Worm (Caenorhabditis elegans): ENCODE results near the gene mrt-2.

The mrt-2 gene

ce11 chrIII:11746718-11747117, at the start of gene mrt-2 (continued):
- TF ChIP-seq xbp-1 (tag; optimal IDR thresholded peaks at IDR 0.05) (peak; percentile 88), nhr-12 (tag; optimal IDR thresholded peaks at IDR 0.05) (no peak), fkh-8 (tag; optimal IDR thresholded peaks at IDR 0.05) (peak; percentile 80), lir-3 (tag; optimal IDR thresholded peaks at IDR 0.05; ENCODE audit: poor library complexity) (no peak), tbx-2 (tag; optimal IDR thresholded peaks at IDR 0.05) (peak; percentile 94), hlh-4 (tag; optimal IDR thresholded peaks at IDR 0.05) (peak; percentile 60), lin-35 (GFP tag; optimal IDR thresholded peaks at IDR 0.05) (peak; percentile 97 to 98), hlh-17 (GFP tag; optimal IDR thresholded peaks at IDR 0.05; ENCODE audit: borderline replicate concordance) (no peak), swsn-7 (tag; optimal IDR thresholded peaks at IDR 0.05) (peak; percentile 84), lsy-2 (tag; optimal IDR thresholded peaks at IDR 0.05) (peak; percentile 86 to 88), efl-3 (GFP tag; optimal IDR thresholded peaks at IDR 0.05) (peak; percentile 19), isw-1 (GFP tag; IDR thresholded peaks at IDR 0.05) (peak; percentile 78), vab-15 (tag; optimal IDR thresholded peaks at IDR 0.05) (peak; percentile 64), blmp-1 (tag; optimal IDR thresholded peaks at IDR 0.05) (peak; percentile 69), nhr-28 (tag; optimal IDR thresholded peaks at IDR 0.05) (no peak), ama-1 (optimal IDR thresholded peaks at IDR 0.05) (no peak), elt-2 (tag; optimal IDR thresholded peaks at IDR 0.05) (peak; percentile 78), sup-37 (GFP tag; optimal IDR thresholded peaks at IDR 0.05) (peak; percentile 14), snpc-4 (tag; optimal IDR thresholded peaks at IDR 0.05) (peak; percentile 37), ets-5 (GFP tag; IDR thresholded peaks at IDR 0.05) (no peak), nhr-85 (tag) (peak; percentile 97), unc-86 (tag; optimal IDR thresholded peaks at IDR 0.05) (peak; percentile 79), skn-1 (tag; optimal IDR thresholded peaks at IDR 0.05) (peak; percentile 78), aha-1 (tag; optimal IDR thresholded peaks at IDR 0.05) (no peak), nhr-237 (tag; optimal IDR thresholded peaks at IDR 0.05) (no peak), ces-1 (GFP tag; optimal IDR thresholded peaks at IDR 0.05) (no peak), pax-3 (tag; optimal IDR thresholded peaks at IDR 0.05) (peak; percentile 95), nhr-47 (tag; optimal IDR thresholded peaks at IDR 0.05) (peak; percentile 95), fos-1 (tag; optimal IDR thresholded peaks at IDR 0.05) (peak; percentile 48), mep-1 (tag; optimal IDR thresholded peaks at IDR 0.05) (peak; percentile 79), unc-98 (GFP tag; IDR thresholded peaks at IDR 0.05) (peak; percentile 90), ceh-88 (GFP tag; IDR thresholded peaks at IDR 0.05) (peak; percentile 71; the same call in 1 of the 2 replicates)

- TF ChIP-seq lin-13 (GFP tag; optimal IDR thresholded peaks at IDR 0.05) (no peak), fkh-4 (tag; optimal IDR thresholded peaks at IDR 0.05; ENCODE audit: borderline replicate concordance) (no peak), xbp-1 (tag; optimal IDR thresholded peaks at IDR 0.05) (no peak), skn-1 (tag; optimal IDR thresholded peaks at IDR 0.05) (no peak), lin-14 (GFP tag; optimal IDR thresholded peaks at IDR 0.05) (no peak), ceh-8 (GFP tag; optimal IDR thresholded peaks at IDR 0.05) (no peak), aly-2 (tag; optimal IDR thresholded peaks at IDR 0.05) (no peak)
Observed at ce11 chrIII:11698569-11698968, 48.0 kb upstream of the mrt-2 start, which contains the start of gene Y41C4A.7. Gene Y41C4A.7, plus strand, starts transcription at chrIII:11698869.

ce11 chrIII:11699959-11700358, 46.6 kb upstream of the mrt-2 start, which contains the start of gene pqn-84:
Gene pqn-84, plus strand, starts transcription at chrIII:11700259.
- TF ChIP-seq zag-1 (tag; optimal IDR thresholded peaks at IDR 0.05) (no peak), efl-1 (optimal IDR thresholded peaks at IDR 0.05) (no peak), efl-1 (GFP tag; optimal IDR thresholded peaks at IDR 0.05 in 1 of 2) (peak in 1 of 2 experiments; percentile 53)

- TF ChIP-seq unc-62 (GFP tag; optimal IDR thresholded peaks at IDR 0.05) (no peak), ceh-8 (GFP tag; optimal IDR thresholded peaks at IDR 0.05) (peak; percentile 77), ceh-82 (tag; optimal IDR thresholded peaks at IDR 0.05) (no peak), nhr-85 (tag) (no peak)
Observed at ce11 chrIII:11701863-11702262, 44.7 kb upstream of the mrt-2 start.

Measured in whole organism, L1 larva.